Fruit fly (Drosophila melanogaster) whole organism, embryonic: Measurements from ENCODE around the gene CG34338.

Experiments
- Ada2b ChIP-seq: fragments of 200-800 bp; sonication (Bioruptor generic); IDR thresholded peaks from 2 replicates; pipeline ENCODE4 v1.3.6; 2022; ENCODE audit warnings: missing biosample characterization, missing genetic modification characterization
- Awh ChIP-seq: fragments of 200-800 bp; sonication (Bioruptor generic); IDR thresholded peaks from 2 replicates; pipeline ENCODE4, ENCODE4 v1.3.6; 2022; ENCODE audit warnings: missing biosample characterization, missing genetic modification characterization
- CG10959 ChIP-seq: fragments of 200-800 bp; sonication (Bioruptor generic); IDR thresholded peaks from 2 replicates; pipeline ENCODE4 v1.3.6; 2022; ENCODE audit warnings: missing biosample characterization, missing genetic modification characterization
- CG11398 ChIP-seq: fragments of 200-800 bp; sonication (Bioruptor generic); optimal IDR thresholded peaks from 2 replicates; lab custom pipeline; 2016; ENCODE audit warnings: missing biosample characterization, missing genetic modification characterization
- CG11504 ChIP-seq: fragments of 200-800 bp; sonication (Bioruptor generic); optimal IDR thresholded peaks from 3 replicates; lab custom pipeline; 2019; ENCODE audit warnings: missing biosample characterization, mild to moderate bottlenecking, missing genetic modification characterization, moderate library complexity
- CG12744 ChIP-seq: fragments of 200-800 bp; sonication (Bioruptor generic); optimal IDR thresholded peaks from 2 replicates; lab custom pipeline; 2016; ENCODE audit warnings: missing biosample characterization, missing genetic modification characterization
- CG13424 ChIP-seq: fragments of 200-800 bp; sonication (Bioruptor generic); optimal IDR thresholded peaks from 2 replicates; lab custom pipeline; 2019; ENCODE audit warnings: missing biosample characterization, mild to moderate bottlenecking, missing genetic modification characterization, moderate library complexity
- CG15269 ChIP-seq: fragments of 200-800 bp; sonication (Bioruptor generic); optimal IDR thresholded peaks from 2 replicates; lab custom pipeline; 2018; ENCODE audit warnings: missing biosample characterization, mild to moderate bottlenecking, missing genetic modification characterization, moderate library complexity
- CG15696 ChIP-seq: fragments of 200-800 bp; sonication (Bioruptor generic); optimal IDR thresholded peaks from 2 replicates; lab custom pipeline; 2019; ENCODE audit warnings: missing biosample characterization, mild to moderate bottlenecking, missing genetic modification characterization, moderate library complexity
- CG16863 ChIP-seq: fragments of 200-800 bp; sonication (Bioruptor generic); optimal IDR thresholded peaks from 3 replicates; lab custom pipeline; 2016; ENCODE audit warnings: missing biosample characterization, missing genetic modification characterization
- CG18599 ChIP-seq: fragments of 200-800 bp; sonication (Bioruptor generic); optimal IDR thresholded peaks from 3 replicates; lab custom pipeline; 2017; ENCODE audit warnings: missing biosample characterization, missing genetic modification characterization, mild to moderate bottlenecking, moderate library complexity, missing genetic modification reagents
- CG2202 ChIP-seq: fragments of 200-800 bp; sonication (Bioruptor generic); optimal IDR thresholded peaks from 2 replicates; lab custom pipeline; 2018; ENCODE audit warnings: missing biosample characterization, mild to moderate bottlenecking, missing genetic modification characterization
- CG31441 ChIP-seq: fragments of 200-800 bp; sonication (Bioruptor generic); IDR thresholded peaks from 2 replicates; pipeline ENCODE4 v1.3.6; 2022; ENCODE audit warnings: missing biosample characterization, missing genetic modification characterization
- CG34224 ChIP-seq: fragments of 200-800 bp; sonication (Bioruptor generic); IDR thresholded peaks from 3 replicates; pipeline ENCODE4 v1.3.6; 2022; ENCODE audit warnings: missing biosample characterization, missing genetic modification characterization; ENCODE audit not compliant: partially characterized antibody
- CG4424 ChIP-seq: fragments of 200-800 bp; sonication (Bioruptor generic); optimal IDR thresholded peaks from 3 replicates; lab custom pipeline; 2016; ENCODE audit warnings: missing biosample characterization, missing genetic modification characterization
- CG7372 ChIP-seq: fragments of 200-800 bp; sonication (Bioruptor generic); IDR thresholded peaks from 2 replicates; pipeline ENCODE4 v1.3.6; 2022; ENCODE audit warnings: missing biosample characterization, missing genetic modification characterization
- CG8388 ChIP-seq: fragments of 200-800 bp; sonication (Bioruptor generic); optimal IDR thresholded peaks from 2 replicates; lab custom pipeline; 2019; ENCODE audit warnings: missing biosample characterization, mild to moderate bottlenecking, missing genetic modification characterization, moderate library complexity
- CkIIα-i1 ChIP-seq: fragments of 200-800 bp; sonication (Bioruptor generic); IDR thresholded peaks from 2 replicates; pipeline ENCODE4 v1.3.6; 2022; ENCODE audit warnings: missing biosample characterization, missing genetic modification characterization
- CoRest ChIP-seq: fragments of 200-800 bp; sonication (Bioruptor generic); optimal IDR thresholded peaks from 3 replicates; lab custom pipeline; 2018; ENCODE audit warnings: missing biosample characterization, mild to moderate bottlenecking, missing genetic modification characterization, moderate library complexity
- Deaf1 ChIP-seq: fragments of 200-800 bp; optimal IDR thresholded peaks from 3 replicates; lab custom pipeline; 2019; ENCODE audit warnings: missing biosample characterization, mild to moderate bottlenecking, missing genetic modification characterization, moderate library complexity
- Drgx ChIP-seq: fragments of 200-800 bp; sonication (Bioruptor generic); IDR thresholded peaks from 2 replicates; pipeline ENCODE4 v1.3.6; 2022; ENCODE audit warnings: missing biosample characterization, missing genetic modification characterization
- Ets65A ChIP-seq: fragments of 200-800 bp; sonication (Bioruptor generic); peaks from one replicate; lab custom pipeline; 2016; ENCODE audit warnings: missing biosample characterization, missing genetic modification characterization
- Fer3 ChIP-seq: fragments of 200-800 bp; sonication (Bioruptor generic); optimal IDR thresholded peaks from 2 replicates; lab custom pipeline; 2018; ENCODE audit warnings: missing biosample characterization, mild to moderate bottlenecking, missing genetic modification characterization, moderate library complexity
- Gsc ChIP-seq: fragments of 200-800 bp; sonication (Bioruptor generic); IDR thresholded peaks from 2 replicates; pipeline ENCODE4 v1.3.6; 2022; ENCODE audit warnings: missing biosample characterization, missing genetic modification characterization
- Hey ChIP-seq: fragments of 200-800 bp; sonication (Bioruptor generic); optimal IDR thresholded peaks from 3 replicates; lab custom pipeline; 2018; ENCODE audit warnings: missing biosample characterization, mild to moderate bottlenecking, missing genetic modification characterization
- HmgD ChIP-seq: fragments of 200-800 bp; sonication (Bioruptor generic); optimal IDR thresholded peaks from 3 replicates; lab custom pipeline; 2016; ENCODE audit warnings: missing biosample characterization, missing genetic modification characterization
- ase ChIP-seq: fragments of 200-800 bp; sonication (Bioruptor generic); IDR thresholded peaks from 3 replicates; pipeline ENCODE4 v1.3.6; 2022; ENCODE audit warnings: missing biosample characterization, missing genetic modification characterization
- ash1 ChIP-seq: fragments of 200-800 bp; sonication (Bioruptor generic); optimal IDR thresholded peaks from 2 replicates; lab custom pipeline; 2018; ENCODE audit warnings: missing biosample characterization, mild to moderate bottlenecking, missing genetic modification characterization
- bbx ChIP-seq: fragments of 200-800 bp; sonication (Bioruptor generic); IDR thresholded peaks from 2 replicates; pipeline ENCODE4 v1.3.6; 2022; ENCODE audit warnings: missing biosample characterization, missing genetic modification characterization; ENCODE audit not compliant: partially characterized antibody
- bowl ChIP-seq: fragments of 200-800 bp; sonication (Bioruptor generic); IDR thresholded peaks from 2 replicates; pipeline ENCODE4 v1.3.6; 2022; ENCODE audit warnings: missing biosample characterization, missing genetic modification characterization
- br ChIP-seq: fragments of >200 bp; optimal IDR thresholded peaks from 2 replicates; lab custom pipeline; 2017
- chn ChIP-seq: fragments of 200-800 bp; sonication (Bioruptor generic); optimal IDR thresholded peaks from 2 replicates; lab custom pipeline; 2016; ENCODE audit warnings: missing biosample characterization, missing genetic modification characterization
- cwo ChIP-seq: fragments of 200-800 bp; sonication (Bioruptor generic); optimal IDR thresholded peaks from 3 replicates; lab custom pipeline; 2017; ENCODE audit warnings: missing biosample characterization, missing genetic modification characterization, mild to moderate bottlenecking, moderate library complexity, missing genetic modification reagents
- dysf ChIP-seq: fragments of 200-800 bp; sonication (Bioruptor generic); IDR thresholded peaks from 3 replicates; pipeline ENCODE4 v1.3.6; 2022; ENCODE audit warnings: missing biosample characterization, missing genetic modification characterization
- gfzf ChIP-seq: fragments of 200-800 bp; sonication (Bioruptor generic); optimal IDR thresholded peaks from 2 replicates; lab custom pipeline; 2016; ENCODE audit warnings: missing biosample characterization, mild to moderate bottlenecking, missing genetic modification characterization, moderate library complexity
- ind ChIP-seq: fragments of 200-800 bp; sonication (Bioruptor generic); optimal IDR thresholded peaks from 3 replicates; lab custom pipeline; 2016; ENCODE audit warnings: missing biosample characterization, missing genetic modification characterization
- nerfin-1 ChIP-seq: fragments of 200-800 bp; sonication (Bioruptor generic); optimal IDR thresholded peaks from 3 replicates; lab custom pipeline; 2019; ENCODE audit warnings: missing biosample characterization, mild to moderate bottlenecking, missing genetic modification characterization, moderate library complexity
- psq ChIP-seq: fragments of 200-800 bp; sonication (Bioruptor generic); optimal IDR thresholded peaks from 2 replicates; lab custom pipeline; 2017; ENCODE audit warnings: missing biosample characterization, missing genetic modification characterization
- pum ChIP-seq: fragments of 200-800 bp; sonication (Bioruptor generic); optimal IDR thresholded peaks from 2 replicates; lab custom pipeline; 2016; ENCODE audit warnings: missing biosample characterization, missing genetic modification characterization
- salm ChIP-seq: fragments of 200-800 bp; sonication (Bioruptor generic); optimal IDR thresholded peaks from 2 replicates; lab custom pipeline; 2018; ENCODE audit warnings: missing biosample characterization, mild to moderate bottlenecking, missing genetic modification characterization
- sc ChIP-seq, 3 experiments: fragments of >200 bp in 2 of 3; fragments of 200-800 bp in 1 of 3; sonication (Bioruptor generic) in 1 of 3; optimal IDR thresholded peaks; 2 replicates in 2 of 3; 3 replicates in 1 of 3; lab custom pipeline; 2017; ENCODE audit warnings: mild to moderate bottlenecking in 1 of 3, missing biosample characterization in 1 of 3, missing genetic modification characterization in 1 of 3, missing genetic modification reagents in 1 of 3
- toy ChIP-seq: fragments of 200-800 bp; sonication (Bioruptor generic); IDR thresholded peaks from 2 replicates; pipeline ENCODE4 v1.3.6; 2022; ENCODE audit warnings: missing biosample characterization, missing genetic modification characterization
- ttk ChIP-seq: fragments of 200-800 bp; sonication (Bioruptor generic); IDR thresholded peaks from 2 replicates; pipeline ENCODE4 v2.1.2; 2022; ENCODE audit warnings: missing biosample characterization, missing genetic modification characterization
- twi ChIP-seq: fragments of 200-800 bp; optimal IDR thresholded peaks from 2 replicates; lab custom pipeline; 2019; ENCODE audit warnings: missing biosample characterization, mild to moderate bottlenecking, missing genetic modification characterization, moderate library complexity
- tx ChIP-seq: fragments of 200-800 bp; sonication (Bioruptor generic); optimal IDR thresholded peaks from 2 replicates; lab custom pipeline; 2016; ENCODE audit warnings: missing biosample characterization, missing genetic modification characterization
- unpg ChIP-seq: fragments of 200-800 bp; sonication (Bioruptor generic); optimal IDR thresholded peaks from 3 replicates; lab custom pipeline; 2018; ENCODE audit warnings: missing biosample characterization, mild to moderate bottlenecking, missing genetic modification characterization, moderate library complexity
- vfl ChIP-seq: fragments of 200-800 bp; sonication (Bioruptor generic); optimal IDR thresholded peaks from 2 replicates; lab custom pipeline; 2016; ENCODE audit warnings: missing biosample characterization, missing genetic modification characterization
- vvl ChIP-seq: fragments of 200-800 bp; sonication (Bioruptor generic); IDR thresholded peaks from 2 replicates; pipeline ENCODE4 v1.3.6; 2022; ENCODE audit warnings: missing biosample characterization, missing genetic modification characterization
- z ChIP-seq: fragments of 200-800 bp; sonication (Bioruptor generic); IDR thresholded peaks from 3 replicates; pipeline ENCODE4 v1.3.6; 2022; ENCODE audit warnings: missing biosample characterization, missing genetic modification characterization

Gene CG34338

DNA sequence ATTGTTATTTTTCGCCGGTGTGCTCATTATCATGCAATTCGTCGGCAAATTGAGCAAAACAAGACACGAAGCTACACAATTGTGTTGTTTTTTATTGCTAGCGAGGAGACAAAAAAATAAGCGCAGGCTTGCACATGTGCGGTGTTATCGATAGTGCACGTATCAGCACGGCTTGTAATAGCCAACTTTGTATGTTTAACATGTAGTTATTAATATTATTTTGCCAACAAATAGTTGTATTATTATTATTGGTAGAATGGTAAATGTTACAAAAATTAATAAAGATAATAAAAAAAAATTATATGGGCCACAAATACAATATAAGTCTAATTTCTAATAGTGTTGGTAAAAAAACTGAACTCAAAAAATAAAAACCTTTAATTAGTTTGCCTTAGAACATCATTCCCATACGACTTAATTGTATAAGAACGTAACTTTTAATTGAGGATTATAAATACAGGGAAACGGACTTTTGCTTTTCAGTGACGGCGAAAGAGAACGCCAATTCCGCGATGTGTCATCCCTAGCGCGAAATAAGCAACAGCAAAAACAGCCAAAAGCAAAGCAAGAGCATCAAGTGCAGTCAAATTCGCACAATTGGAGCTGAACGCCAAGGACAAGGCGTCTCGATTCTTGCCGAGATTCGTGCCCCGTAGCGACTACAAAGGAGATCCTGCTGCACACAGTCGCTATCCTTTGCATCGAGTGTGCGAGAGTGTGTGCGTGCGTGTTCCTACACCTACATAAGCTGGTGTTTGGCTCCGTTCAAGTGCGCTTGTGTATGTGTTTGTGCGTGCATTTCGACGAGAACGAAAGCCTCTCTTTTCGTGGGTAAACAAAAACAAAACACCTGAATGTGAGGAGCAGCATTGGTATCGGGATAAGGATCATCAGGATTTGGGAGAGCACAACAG lies 40.0 kb upstream of the CG34338 start, which contains the start of the genes NELF-B and CG12155 (continued):
- peak; percentile 24 for TF ChIP-seq CG12744 (GFP tag; lab: Kevin White, UChicago)
- TF ChIP-seq tx (GFP tag; lab: Kevin White, UChicago): peak; percentile 0
- 0 out of 2 replicates have a peak, but pooled peaks have one; percentile 25 for TF ChIP-seq CG7372 (GFP tag; lab: Robert Waterston, UW)
- no peak for TF ChIP-seq gfzf
- TF ChIP-seq br (lab: Kevin White, UChicago): no peak
- no peak for TF ChIP-seq HmgD
- no peak for TF ChIP-seq CG16863 (GFP tag; lab: Kevin White, UChicago)
- TF ChIP-seq vfl (GFP tag; lab: Kevin White, UChicago): peak; percentile 0
- 0 out of 3 replicates have a peak, but pooled peaks have one; percentile 37 for TF ChIP-seq CG34224 (GFP tag; lab: Robert Waterston, UW)
- peak; percentile 36; the same call in 1 of the 2 replicates for TF ChIP-seq vvl (GFP tag; lab: Robert Waterston, UW)
- no peak for TF ChIP-seq CG11504
- no peak for TF ChIP-seq unpg (GFP tag; lab: Kevin White, UChicago)
- TF ChIP-seq CG4424 (GFP tag; lab: Kevin White, UChicago): peak; percentile 52
- TF ChIP-seq Fer3 (tag; lab: Kevin White, UChicago): peak; percentile 4
- peak; percentile 31 for TF ChIP-seq Ets65A (GFP tag; lab: Kevin White, UChicago)
- no peak for TF ChIP-seq pum (GFP tag; lab: Kevin White, UChicago)
- TF ChIP-seq z (GFP tag; lab: Robert Waterston, UW): no peak
- peak; percentile 30 for TF ChIP-seq CG8388 (GFP tag; lab: Kevin White, UChicago)
- 0 out of 3 replicates have a peak, but pooled peaks have one; percentile 35 for TF ChIP-seq ase (GFP tag; lab: Robert Waterston, UW)
- TF ChIP-seq Deaf1 (tag; lab: Kevin White, UChicago): no peak
- TF ChIP-seq CG31441 (GFP tag; lab: Robert Waterston, UW): no peak; the same call in 1 of the 2 replicates
- TF ChIP-seq toy (GFP tag; lab: Robert Waterston, UW): no peak
- no peak for TF ChIP-seq CkIIα-i1 (GFP tag; lab: Robert Waterston, UW)
- peak; percentile 26 for TF ChIP-seq twi (tag; lab: Kevin White, UChicago)
- TF ChIP-seq CG18599 (GFP tag; lab: Kevin White, UChicago): no peak
- peak; percentile 44; the same call in 1 of the 2 replicates for TF ChIP-seq bbx (GFP tag; lab: Robert Waterston, UW)
- 0 out of 3 replicates have a peak, but pooled peaks have one; percentile 32 for TF ChIP-seq dysf
- no peak for TF ChIP-seq Hey
- no peak for TF ChIP-seq ash1
- no peak for TF ChIP-seq CG10959 (GFP tag; lab: Robert Waterston, UW)
- no peak for TF ChIP-seq salm (tag; lab: Kevin White, UChicago)
- TF ChIP-seq CG15696 (tag; lab: Kevin White, UChicago): peak; percentile 34
- TF ChIP-seq Awh (GFP tag; lab: Robert Waterston, UW): no peak
- TF ChIP-seq CG15269 (tag; lab: Kevin White, UChicago): no peak
- peak; percentile 58 for TF ChIP-seq CG13424 (tag; lab: Kevin White, UChicago)
- no peak for TF ChIP-seq nerfin-1 (tag; lab: Kevin White, UChicago)
- peak; percentile 58 for TF ChIP-seq ind
- no peak for TF ChIP-seq CG11398
- no peak for TF ChIP-seq CG2202 (tag; lab: Kevin White, UChicago)
- no peak for TF ChIP-seq Gsc (GFP tag; lab: Robert Waterston, UW)
- TF ChIP-seq psq (GFP tag; lab: Kevin White, UChicago): no peak
- TF ChIP-seq Drgx: no peak
- no peak for TF ChIP-seq sc (optimal IDR thresholded peaks at IDR 0.05; lab: Kevin White, UChicago)
- TF ChIP-seq sc (GFP tag; optimal IDR thresholded peaks at IDR 0.05; lab: Kevin White, UChicago): no peak
- TF ChIP-seq ttk (GFP tag; lab: Robert Waterston, UW): no peak
- TF ChIP-seq bowl (GFP tag; lab: Robert Waterston, UW): no peak
- peak; percentile 7 for TF ChIP-seq chn (GFP tag; lab: Kevin White, UChicago)
- TF ChIP-seq cwo (GFP tag; lab: Kevin White, UChicago): no peak
- peak; percentile 77 for TF ChIP-seq CoRest (tag; lab: Kevin White, UChicago)
- no peak for TF ChIP-seq Ada2b
